Fruit fly (Drosophila melanogaster) whole organism, wandering third instar larva: Measurements from ENCODE around the gene RpS10b.

Source experiments
- Mio ChIP-seq: sonication (Bioruptor generic); optimal IDR thresholded peaks from 2 replicates; lab custom pipeline; 2016; ENCODE audit warnings: missing biosample characterization, missing genetic modification characterization
- Myc ChIP-seq: fragments of >200 bp; optimal IDR thresholded peaks from 2 replicates; lab custom pipeline; 2017
- br ChIP-seq: fragments of 200-800 bp; sonication (Bioruptor generic); optimal IDR thresholded peaks from 2 replicates; lab custom pipeline; 2016; ENCODE audit warnings: missing biosample characterization, missing genetic modification characterization

DNA sequence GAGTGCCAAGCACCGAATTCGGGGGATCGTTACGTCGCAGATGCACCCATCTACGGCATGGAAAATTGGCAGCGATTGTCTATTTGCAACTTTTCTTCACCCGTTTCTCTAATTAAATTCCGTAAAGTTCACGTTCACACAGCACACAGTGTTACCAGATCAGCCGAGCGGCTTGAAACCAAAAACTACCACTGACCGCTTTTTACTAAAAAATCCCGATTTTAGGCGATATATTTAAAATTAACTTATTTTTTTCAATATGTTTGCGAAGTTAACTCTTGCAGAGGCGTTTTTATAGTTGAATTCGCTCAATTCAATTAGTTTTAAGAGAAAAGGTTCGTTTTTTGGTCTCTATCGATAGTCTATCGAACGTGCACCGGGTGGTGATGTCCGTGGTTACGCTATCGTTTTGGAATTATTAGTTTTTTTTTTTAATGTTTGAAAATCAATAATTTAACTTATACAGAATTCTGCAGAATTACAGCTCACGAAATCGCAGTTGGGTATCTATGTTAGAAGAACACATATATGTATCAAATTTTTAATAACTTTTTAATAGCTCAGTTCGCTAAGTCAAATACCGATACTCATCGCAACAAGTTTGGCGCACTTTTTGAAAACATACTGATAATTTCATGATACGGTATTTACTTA lies 18.1 kb upstream of the RpS10b start, which contains the start of gene Tao:
- TF ChIP-seq br (no peak), Mio (GFP tag; lab: Kevin White, UChicago) (no peak), Myc (no peak)
